Fruit fly (Drosophila melanogaster): ENCODE results near the gene kkv.

DNA sequence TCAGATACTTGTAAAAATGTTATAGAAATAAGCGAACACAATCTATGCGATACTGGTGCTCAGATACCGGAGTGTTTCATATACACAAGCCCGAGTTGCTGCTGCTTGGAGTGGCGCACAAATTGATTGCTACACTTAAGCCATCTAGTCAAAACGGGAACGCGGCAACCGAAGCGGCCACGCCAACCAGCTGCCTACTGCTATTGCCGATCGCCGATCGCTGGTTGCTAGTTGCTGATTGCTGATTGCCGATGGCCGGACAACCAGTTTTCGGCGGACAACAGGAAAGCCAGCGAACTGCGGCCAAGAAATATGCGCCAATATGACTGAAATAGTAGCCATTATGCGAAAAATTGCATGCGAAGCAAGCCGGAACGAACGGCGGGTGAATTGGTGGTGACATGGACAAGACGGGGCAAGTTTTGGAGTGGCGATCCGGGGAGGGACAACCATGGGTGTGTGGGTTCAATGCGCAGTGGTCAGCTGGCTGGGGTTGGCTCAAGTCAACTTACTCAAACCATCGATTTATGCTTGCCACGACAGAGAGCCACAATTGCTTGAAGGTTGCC is 2.5 kb downstream of the kkv start:
- TF ChIP-seq CG8478 (optimal IDR thresholded peaks at IDR 0.05) (no peak), psq (optimal IDR thresholded peaks at IDR 0.05) (no peak), usp (GFP tag; optimal IDR thresholded peaks at IDR 0.05) (no peak), Dll (optimal IDR thresholded peaks at IDR 0.05) (no peak)

Data from whole organism.